Worm (Caenorhabditis elegans): Measurements from ENCODE around the gene sru-36.

sru-36 gene

DNA sequence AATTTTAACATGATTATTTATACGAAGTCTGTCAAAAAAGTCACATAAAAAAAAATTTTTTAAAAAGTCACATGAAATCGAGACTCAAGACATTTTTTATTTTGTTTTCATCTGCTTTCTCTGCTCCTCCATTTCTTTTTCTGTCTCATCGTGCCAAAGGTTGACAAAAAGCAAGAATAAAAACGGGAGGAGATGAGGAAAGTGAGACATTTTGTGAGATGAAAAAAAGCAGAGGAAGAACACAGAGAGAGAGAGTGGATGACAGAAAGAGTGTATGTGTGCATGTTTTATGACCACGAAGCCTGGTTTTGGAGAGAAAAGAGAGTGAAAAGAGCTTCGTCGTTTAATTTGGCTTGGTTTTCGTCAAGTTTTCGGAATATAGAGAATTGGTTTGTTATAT is 12.3 kb downstream of the sru-36 start:
- TF ChIP-seq Y22D7AL.16 (tag; optimal IDR thresholded peaks at IDR 0.05) (no peak), unc-3 (GFP tag; conservative IDR thresholded peaks at IDR 0.05) (no peak), unc-3 (tag; optimal IDR thresholded peaks at IDR 0.05) (no peak), dmd-4 (tag; optimal IDR thresholded peaks at IDR 0.05; ENCODE audit: borderline replicate concordance) (no peak), syd-9 (tag; optimal IDR thresholded peaks at IDR 0.05) (no peak), rnt-1 (tag; optimal IDR thresholded peaks at IDR 0.05) (no peak), che-1 (tag; optimal IDR thresholded peaks at IDR 0.05) (no peak), F13H6.1 (tag; optimal IDR thresholded peaks at IDR 0.05) (no peak), dve-1 (tag; optimal IDR thresholded peaks at IDR 0.05) (no peak), pha-2 (tag; optimal IDR thresholded peaks at IDR 0.05) (no peak), ceh-30 (tag; optimal IDR thresholded peaks at IDR 0.05) (no peak), hlh-15 (tag; optimal IDR thresholded peaks at IDR 0.05) (no peak)

DNA sequence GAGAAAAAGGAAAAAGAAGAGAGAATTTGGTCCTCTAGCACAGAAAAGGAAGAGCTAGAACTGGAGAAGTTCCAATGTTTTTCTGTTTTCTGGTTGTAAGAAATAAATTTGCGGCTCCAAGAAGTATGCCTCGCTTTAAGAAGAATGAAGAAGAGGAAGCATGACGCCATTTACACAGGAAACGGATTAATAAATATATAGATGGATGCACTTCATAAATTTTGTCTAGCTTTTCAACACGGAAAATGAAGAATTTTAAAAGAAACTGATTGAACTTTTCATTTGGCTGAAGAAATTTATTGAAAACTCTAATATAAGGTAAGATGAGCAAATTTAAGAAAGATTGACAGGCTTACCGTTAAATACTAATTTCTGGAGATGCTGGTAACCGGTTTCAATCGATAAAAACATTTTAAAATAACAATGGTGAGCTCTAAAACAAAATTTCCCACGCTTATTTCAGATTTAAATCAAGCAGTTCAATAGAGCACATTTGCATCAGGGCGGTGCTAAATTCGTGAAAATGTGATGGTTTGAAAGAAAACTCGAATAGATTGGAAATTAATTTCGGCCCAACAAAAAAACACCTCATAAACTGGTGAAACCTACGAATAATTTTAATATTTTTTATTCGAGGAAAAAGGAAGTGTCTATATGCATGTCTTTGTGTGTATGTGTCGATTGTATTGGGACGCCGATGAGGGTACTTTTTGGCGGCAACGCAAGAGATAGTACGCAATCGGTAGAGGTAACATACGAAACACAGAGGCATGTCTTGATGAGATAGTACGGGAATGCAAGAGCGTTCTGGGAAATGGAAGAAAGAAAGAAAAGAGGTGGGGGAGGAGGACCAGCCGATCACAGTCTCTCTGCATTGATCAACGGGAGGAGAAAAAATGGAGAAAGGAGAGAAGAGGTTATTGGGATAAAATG is 14.7 kb downstream of the sru-36 start:
- no peak for TF ChIP-seq ceh-45 (GFP tag; IDR thresholded peaks at IDR 0.05)
- peak; percentile 21 for TF ChIP-seq ceh-31 (tag; optimal IDR thresholded peaks at IDR 0.05)
- no peak for TF ChIP-seq hlh-6 (tag; optimal IDR thresholded peaks at IDR 0.05)
- TF ChIP-seq ref-2 (tag; optimal IDR thresholded peaks at IDR 0.05), result peak; percentile 31
- TF ChIP-seq ahr-1 (tag; optimal IDR thresholded peaks at IDR 0.05), result no peak
- no peak for TF ChIP-seq hlh-30 (tag; optimal IDR thresholded peaks at IDR 0.05; ENCODE audit: insufficient read depth)
- no peak for TF ChIP-seq unc-55 (GFP tag; optimal IDR thresholded peaks at IDR 0.05)
- no peak for TF ChIP-seq ceh-34 (tag; optimal IDR thresholded peaks at IDR 0.05)
- TF ChIP-seq dve-1 (tag; optimal IDR thresholded peaks at IDR 0.05), result no peak
- TF ChIP-seq elt-2 (tag; optimal IDR thresholded peaks at IDR 0.05), result peak; percentile 3
- no peak for TF ChIP-seq sdc-2 (tag; optimal IDR thresholded peaks at IDR 0.05)
- peak; percentile 23 for TF ChIP-seq nfya-1 (tag; optimal IDR thresholded peaks at IDR 0.05)
- peak; percentile 12 for TF ChIP-seq pha-2 (tag; optimal IDR thresholded peaks at IDR 0.05)
- no peak for TF ChIP-seq mec-3 (tag; optimal IDR thresholded peaks at IDR 0.05; ENCODE audit: borderline replicate concordance)
- peak; percentile 1 for TF ChIP-seq C08G9.2 (tag; optimal IDR thresholded peaks at IDR 0.05)
- peak; percentile 24 for TF ChIP-seq tbx-2 (tag; optimal IDR thresholded peaks at IDR 0.05)
- TF ChIP-seq ceh-18 (tag; optimal IDR thresholded peaks at IDR 0.05), result peak; percentile 18
- TF ChIP-seq pag-3 (tag; optimal IDR thresholded peaks at IDR 0.05; ENCODE audit: borderline replicate concordance), result no peak
- peak; percentile 32 for TF ChIP-seq pros-1 (tag; optimal IDR thresholded peaks at IDR 0.05)

DNA sequence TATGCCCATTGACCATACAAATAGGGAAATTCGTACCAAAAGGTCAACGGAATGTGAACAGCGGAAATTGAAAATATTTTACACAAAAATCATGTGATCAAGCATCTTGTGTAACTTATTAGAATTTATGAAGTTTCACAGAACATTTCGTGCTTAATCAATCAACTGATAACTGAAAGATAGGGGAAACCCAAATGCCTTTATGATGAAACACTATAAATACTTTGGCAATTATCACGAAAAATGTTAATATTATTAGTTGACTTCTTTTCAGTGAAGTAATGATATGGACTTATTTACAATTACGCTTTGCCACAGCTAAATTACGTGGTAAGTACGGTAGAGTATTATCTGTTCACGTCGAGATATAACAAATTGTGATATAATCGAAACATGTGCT is 15.5 kb downstream of the sru-36 start:
- no peak for TF ChIP-seq nhr-11 (tag; optimal IDR thresholded peaks at IDR 0.05)

DNA sequence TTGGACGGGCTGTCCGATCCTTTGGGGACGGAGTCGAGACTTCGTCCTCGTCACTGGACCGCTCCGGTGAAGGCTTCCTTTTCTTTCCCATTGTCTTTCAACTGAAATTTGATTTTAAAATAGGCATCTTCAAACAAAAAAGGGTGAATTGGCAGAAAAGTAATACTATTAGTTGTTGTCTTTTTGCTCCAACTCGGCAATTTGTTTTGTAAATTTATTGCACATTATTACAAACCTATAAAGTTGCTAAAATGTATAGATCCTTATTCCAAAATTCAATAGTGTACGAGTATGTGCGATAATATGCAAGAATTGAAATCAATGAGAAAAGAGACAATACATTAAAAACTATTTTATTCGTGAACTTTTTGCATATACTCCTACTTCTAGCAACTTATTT is 18.4 kb downstream of the sru-36 start, which contains the start of gene lsy-12:
TSS of gene lsy-12 (minus strand) at position 101 of the 400 bp plus-strand sequence.
- TF ChIP-seq ceh-31 (tag; optimal IDR thresholded peaks at IDR 0.05) (no peak), pha-4 (tag; optimal IDR thresholded peaks at IDR 0.05) (no peak), ztf-16 (tag; optimal IDR thresholded peaks at IDR 0.05) (no peak), ceh-9 (tag; optimal IDR thresholded peaks at IDR 0.05) (no peak), lin-11 (tag; optimal IDR thresholded peaks at IDR 0.05) (no peak), ceh-2 (tag; optimal IDR thresholded peaks at IDR 0.05) (no peak)

Measured in whole organism, late embryonic.